Worm (Caenorhabditis elegans): ENCODE measurements around the gene adal-1.
"Not testable (repeated sequence)": the region's sequence is repeated elsewhere in the genome, so short reads cannot be mapped to it uniquely, and the experiment has no call there.

DNA sequence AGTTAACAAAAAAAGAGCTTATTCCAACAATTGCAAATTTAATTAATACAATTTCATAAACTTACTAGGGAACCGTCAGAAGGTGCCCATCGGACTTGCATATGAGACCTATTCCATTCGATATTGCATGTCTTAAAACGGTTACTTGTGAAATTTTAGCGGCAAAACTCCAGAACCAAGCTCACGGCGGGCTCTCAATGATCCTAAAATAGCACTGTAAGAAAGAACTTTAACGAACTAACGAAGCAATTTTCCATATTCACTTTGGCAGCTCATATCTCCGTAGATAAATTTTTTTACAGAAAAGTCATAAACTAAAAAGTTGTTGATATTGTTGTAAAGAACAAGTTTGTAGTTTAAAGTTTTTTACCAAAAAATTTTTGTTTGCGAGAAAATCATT is 14.2 kb upstream of the adal-1 start, which contains the start of gene B0252.3:
- TF ChIP-seq mep-1 (tag; optimal IDR thresholded peaks at IDR 0.05); snpc-4 (tag; optimal IDR thresholded peaks at IDR 0.05); ztf-11 (tag; optimal IDR thresholded peaks at IDR 0.05); ces-1 (GFP tag; optimal IDR thresholded peaks at IDR 0.05); sptf-1 (tag; optimal IDR thresholded peaks at IDR 0.05); nhr-76 (tag; optimal IDR thresholded peaks at IDR 0.05); lin-13 (tag; optimal IDR thresholded peaks at IDR 0.05); M03D4.4 (tag; optimal IDR thresholded peaks at IDR 0.05); flh-1 (GFP tag; optimal IDR thresholded peaks at IDR 0.05); ham-2 (GFP tag; optimal IDR thresholded peaks at IDR 0.05); nhr-237 (tag; optimal IDR thresholded peaks at IDR 0.05); nhr-12 (tag; optimal IDR thresholded peaks at IDR 0.05); unc-62 (GFP tag; optimal IDR thresholded peaks at IDR 0.05): not testable (repeated sequence)

Data from whole organism, mixed stage, embryonic.